Fruit fly (Drosophila melanogaster) whole organism, embryonic: ENCODE results near the gene Spec2.
A peak's percentile ranks its signal among the peaks of the same experiment; 100 is the strongest.

ENCODE experiments used
- CG10654 ChIP-seq: fragments of 200-800 bp; sonication (Bioruptor generic); optimal IDR thresholded peaks from 2 replicates; lab custom pipeline; 2016; ENCODE audit warnings: missing biosample characterization, missing genetic modification characterization
- CG10959 ChIP-seq: fragments of 200-800 bp; sonication (Bioruptor generic); IDR thresholded peaks from 2 replicates; pipeline ENCODE4 v1.3.6; 2022; ENCODE audit warnings: missing biosample characterization, missing genetic modification characterization
- CG11504 ChIP-seq: fragments of 200-800 bp; sonication (Bioruptor generic); optimal IDR thresholded peaks from 3 replicates; lab custom pipeline; 2019; ENCODE audit warnings: missing biosample characterization, mild to moderate bottlenecking, missing genetic modification characterization, moderate library complexity
- CG11696 ChIP-seq: fragments of 200-800 bp; sonication (Bioruptor generic); IDR thresholded peaks from 2 replicates; pipeline ENCODE4 v1.3.6; 2022; ENCODE audit warnings: missing biosample characterization, missing genetic modification characterization
- CG12155 ChIP-seq: fragments of 200-800 bp; sonication (Bioruptor generic); optimal IDR thresholded peaks from 3 replicates; lab custom pipeline; 2016; ENCODE audit warnings: missing biosample characterization, missing genetic modification characterization
- CG12659 ChIP-seq: fragments of 200-800 bp; sonication (Bioruptor generic); optimal IDR thresholded peaks from 3 replicates; lab custom pipeline; 2017; ENCODE audit warnings: mild to moderate bottlenecking, missing biosample characterization, missing genetic modification reagents, missing genetic modification characterization
- CG12744 ChIP-seq: fragments of 200-800 bp; sonication (Bioruptor generic); optimal IDR thresholded peaks from 2 replicates; lab custom pipeline; 2016; ENCODE audit warnings: missing biosample characterization, missing genetic modification characterization
- CG18262 ChIP-seq: fragments of 200-800 bp; optimal IDR thresholded peaks from 3 replicates; lab custom pipeline; 2019; ENCODE audit warnings: missing biosample characterization, mild to moderate bottlenecking, missing genetic modification characterization, moderate library complexity
- CG2678 ChIP-seq: fragments of 200-800 bp; sonication (Bioruptor generic); optimal IDR thresholded peaks from 3 replicates; lab custom pipeline; 2019; ENCODE audit warnings: missing biosample characterization, mild to moderate bottlenecking, missing genetic modification characterization, moderate library complexity
- CG2712 ChIP-seq: fragments of 200-800 bp; optimal IDR thresholded peaks from 3 replicates; lab custom pipeline; 2019; ENCODE audit warnings: missing biosample characterization, mild to moderate bottlenecking, missing genetic modification characterization, moderate library complexity
- CG2889 ChIP-seq: fragments of 200-800 bp; sonication (Bioruptor generic); IDR thresholded peaks from 3 replicates; pipeline ENCODE4 v1.3.6; 2022; ENCODE audit warnings: missing biosample characterization, missing genetic modification characterization
- CG30020 ChIP-seq: fragments of 200-800 bp; optimal IDR thresholded peaks from 2 replicates; lab custom pipeline; 2019; ENCODE audit warnings: missing biosample characterization, mild to moderate bottlenecking, missing genetic modification characterization, moderate library complexity
- CG30403 ChIP-seq: fragments of 200-800 bp; sonication (Bioruptor generic); optimal IDR thresholded peaks from 3 replicates; lab custom pipeline; 2016; ENCODE audit warnings: missing biosample characterization, missing genetic modification characterization
- CG31365 ChIP-seq: fragments of 200-800 bp; sonication (Bioruptor generic); optimal IDR thresholded peaks from 2 replicates; lab custom pipeline; 2018; ENCODE audit warnings: missing biosample characterization, mild to moderate bottlenecking, missing genetic modification characterization
- CG31441 ChIP-seq: fragments of 200-800 bp; sonication (Bioruptor generic); IDR thresholded peaks from 2 replicates; pipeline ENCODE4 v1.3.6; 2022; ENCODE audit warnings: missing biosample characterization, missing genetic modification characterization
- CG34422 ChIP-seq: fragments of 200-800 bp; sonication (Bioruptor generic); IDR thresholded peaks from 3 replicates; pipeline ENCODE4 v1.3.6; 2022; ENCODE audit warnings: missing biosample characterization, missing genetic modification characterization
- CG3726 ChIP-seq: fragments of 200-800 bp; sonication (Bioruptor generic); IDR thresholded peaks from 3 replicates; pipeline ENCODE4, ENCODE4 v1.3.6; 2022; ENCODE audit warnings: missing biosample characterization, missing genetic modification characterization
- CG42726 ChIP-seq: fragments of 200-800 bp; sonication (Bioruptor generic); IDR thresholded peaks from 2 replicates; pipeline ENCODE4 v1.3.6; 2022; ENCODE audit warnings: missing biosample characterization, missing genetic modification characterization; ENCODE audit not compliant: partially characterized antibody
- CG4424 ChIP-seq: fragments of 200-800 bp; sonication (Bioruptor generic); optimal IDR thresholded peaks from 3 replicates; lab custom pipeline; 2016; ENCODE audit warnings: missing biosample characterization, missing genetic modification characterization
- CG6254 ChIP-seq: fragments of 200-800 bp; sonication (Bioruptor generic); optimal IDR thresholded peaks from 3 replicates; lab custom pipeline; 2017; ENCODE audit warnings: mild to moderate bottlenecking, missing biosample characterization, missing genetic modification reagents, missing genetic modification characterization
- CG6791 ChIP-seq: fragments of 200-800 bp; sonication (Bioruptor generic); IDR thresholded peaks from 3 replicates; pipeline ENCODE4 v1.3.6; 2022; ENCODE audit warnings: missing biosample characterization, missing genetic modification characterization; ENCODE audit not compliant: partially characterized antibody
- CG8944 ChIP-seq: fragments of 200-800 bp; sonication (Bioruptor generic); optimal IDR thresholded peaks from 3 replicates; lab custom pipeline; 2016; ENCODE audit warnings: missing biosample characterization, missing genetic modification characterization
- Dll ChIP-seq: fragments of 200-800 bp; sonication (Bioruptor generic); IDR thresholded peaks from 4 replicates; pipeline ENCODE4 v1.3.6; 2022; ENCODE audit warnings: missing biosample characterization, missing genetic modification characterization; ENCODE audit not compliant: partially characterized antibody
- H15 ChIP-seq: fragments of 200-800 bp; sonication (Bioruptor generic); IDR thresholded peaks from 3 replicates; pipeline ENCODE4 v1.3.6; 2022; ENCODE audit warnings: missing biosample characterization, missing genetic modification characterization
- HmgZ ChIP-seq: fragments of 200-800 bp; sonication (Bioruptor generic); optimal IDR thresholded peaks from 2 replicates; lab custom pipeline; 2018; ENCODE audit warnings: missing biosample characterization, mild to moderate bottlenecking, missing genetic modification characterization
- Hr39 ChIP-seq: fragments of >200 bp; optimal IDR thresholded peaks from 2 replicates; lab custom pipeline; 2017
- Kr ChIP-seq: fragments of 200-800 bp; sonication (Bioruptor generic); optimal IDR thresholded peaks from 2 replicates; lab custom pipeline; 2017; ENCODE audit warnings: missing biosample characterization, mild to moderate bottlenecking, missing genetic modification characterization
- Lpt ChIP-seq: fragments of >200 bp; optimal IDR thresholded peaks from 2 replicates; lab custom pipeline; 2018; ENCODE audit warnings: missing biosample characterization, missing genetic modification characterization
- NC2β ChIP-seq: fragments of 200-800 bp; sonication (Bioruptor generic); optimal IDR thresholded peaks from 2 replicates; lab custom pipeline; 2016; ENCODE audit warnings: missing biosample characterization, missing genetic modification characterization
- Nf-YB ChIP-seq: fragments of 200-800 bp; sonication (Bioruptor generic); optimal IDR thresholded peaks from 3 replicates; lab custom pipeline; 2019; ENCODE audit warnings: missing biosample characterization, mild to moderate bottlenecking, missing genetic modification characterization, moderate library complexity
- Poxn ChIP-seq: fragments of 200-800 bp; sonication (Bioruptor generic); IDR thresholded peaks from 2 replicates; pipeline ENCODE4 v1.3.6; 2022; ENCODE audit warnings: missing biosample characterization, missing genetic modification characterization
- Rx ChIP-seq: fragments of 200-800 bp; sonication (Bioruptor generic); IDR thresholded peaks from 2 replicates; pipeline ENCODE4 v1.3.6; 2022; ENCODE audit warnings: missing biosample characterization, missing genetic modification characterization
- Taf1 ChIP-seq: fragments of 200-800 bp; sonication (Bioruptor generic); IDR thresholded peaks from 2 replicates; pipeline ENCODE4 v1.3.6; 2022; ENCODE audit warnings: missing biosample characterization, missing genetic modification characterization
- ase ChIP-seq: fragments of 200-800 bp; sonication (Bioruptor generic); IDR thresholded peaks from 3 replicates; pipeline ENCODE4 v1.3.6; 2022; ENCODE audit warnings: missing biosample characterization, missing genetic modification characterization
- bsh ChIP-seq, 2 experiments: fragments of 200-800 bp; sonication (Bioruptor generic); optimal IDR thresholded peaks; 2 replicates each; lab custom pipeline; 2017 to 2018; ENCODE audit warnings: mild to moderate bottlenecking in 2 of 2, missing biosample characterization in 2 of 2, missing genetic modification characterization in 2 of 2, moderate library complexity in 1 of 2
- cato ChIP-seq: fragments of 200-800 bp; sonication (Bioruptor generic); optimal IDR thresholded peaks from 2 replicates; lab custom pipeline; 2016; ENCODE audit warnings: missing biosample characterization, missing genetic modification characterization, borderline replicate concordance
- caup ChIP-seq: fragments of 200-800 bp; sonication (Bioruptor generic); optimal IDR thresholded peaks from 3 replicates; lab custom pipeline; 2017; ENCODE audit warnings: missing biosample characterization, mild to moderate bottlenecking, missing genetic modification characterization, moderate library complexity; ENCODE audit not compliant: severe bottlenecking
- chif ChIP-seq, 2 experiments: fragments of 200-800 bp; sonication (Bioruptor generic); optimal IDR thresholded peaks; 3 replicates each; lab custom pipeline; 2016; ENCODE audit warnings: missing biosample characterization in 2 of 2, missing genetic modification characterization in 2 of 2
- crp ChIP-seq, 2 experiments: fragments of 200-800 bp; sonication (Bioruptor generic); optimal IDR thresholded peaks; 2 replicates in 1 of 2; 3 replicates in 1 of 2; lab custom pipeline; 2017; ENCODE audit warnings: missing biosample characterization in 2 of 2, missing genetic modification characterization in 2 of 2, mild to moderate bottlenecking in 1 of 2, moderate library complexity in 1 of 2
- ems ChIP-seq: fragments of 200-800 bp; sonication (Bioruptor generic); optimal IDR thresholded peaks from 3 replicates; lab custom pipeline; 2016; ENCODE audit warnings: missing biosample characterization, missing genetic modification characterization
- en ChIP-seq: fragments of 200-800 bp; sonication (Bioruptor generic); optimal IDR thresholded peaks from 2 replicates; lab custom pipeline; 2016; ENCODE audit warnings: missing biosample characterization, missing genetic modification characterization
- fd96Cb ChIP-seq: fragments of 200-800 bp; sonication (Bioruptor generic); optimal IDR thresholded peaks from 2 replicates; lab custom pipeline; 2018; ENCODE audit warnings: missing biosample characterization, mild to moderate bottlenecking, missing genetic modification characterization, moderate library complexity
- fu2 ChIP-seq: fragments of 200-800 bp; sonication (Bioruptor generic); optimal IDR thresholded peaks from 2 replicates; lab custom pipeline; 2016; ENCODE audit warnings: missing biosample characterization, missing genetic modification characterization
- hbn ChIP-seq: fragments of 200-800 bp; sonication (Bioruptor generic); IDR thresholded peaks from 2 replicates; pipeline ENCODE4 v1.3.6; 2022; ENCODE audit warnings: missing biosample characterization, missing genetic modification characterization; ENCODE audit not compliant: partially characterized antibody
- mam ChIP-seq: fragments of 200-800 bp; sonication (Bioruptor generic); optimal IDR thresholded peaks from 3 replicates; lab custom pipeline; 2016; ENCODE audit warnings: missing biosample characterization, missing genetic modification characterization
- nerfin-1 ChIP-seq: fragments of 200-800 bp; sonication (Bioruptor generic); optimal IDR thresholded peaks from 3 replicates; lab custom pipeline; 2019; ENCODE audit warnings: missing biosample characterization, mild to moderate bottlenecking, missing genetic modification characterization, moderate library complexity
- tgo ChIP-seq: fragments of 200-800 bp; sonication (Bioruptor generic); IDR thresholded peaks from 3 replicates; pipeline ENCODE4 v1.3.6; 2022; ENCODE audit warnings: missing biosample characterization, missing genetic modification characterization
- trem ChIP-seq: fragments of 200-800 bp; optimal IDR thresholded peaks from 3 replicates; lab custom pipeline; 2019; ENCODE audit warnings: missing biosample characterization, mild to moderate bottlenecking, missing genetic modification characterization, moderate library complexity
- tup ChIP-seq: fragments of 200-800 bp; sonication (Bioruptor generic); optimal IDR thresholded peaks from 2 replicates; lab custom pipeline; 2016; ENCODE audit warnings: missing biosample characterization, mild to moderate bottlenecking, missing genetic modification characterization, moderate library complexity
- wor ChIP-seq: fragments of 200-800 bp; sonication (Bioruptor generic); IDR thresholded peaks from 2 replicates; pipeline ENCODE4 v1.3.6; 2022; ENCODE audit warnings: missing biosample characterization, missing genetic modification characterization

Spec2 gene

DNA sequence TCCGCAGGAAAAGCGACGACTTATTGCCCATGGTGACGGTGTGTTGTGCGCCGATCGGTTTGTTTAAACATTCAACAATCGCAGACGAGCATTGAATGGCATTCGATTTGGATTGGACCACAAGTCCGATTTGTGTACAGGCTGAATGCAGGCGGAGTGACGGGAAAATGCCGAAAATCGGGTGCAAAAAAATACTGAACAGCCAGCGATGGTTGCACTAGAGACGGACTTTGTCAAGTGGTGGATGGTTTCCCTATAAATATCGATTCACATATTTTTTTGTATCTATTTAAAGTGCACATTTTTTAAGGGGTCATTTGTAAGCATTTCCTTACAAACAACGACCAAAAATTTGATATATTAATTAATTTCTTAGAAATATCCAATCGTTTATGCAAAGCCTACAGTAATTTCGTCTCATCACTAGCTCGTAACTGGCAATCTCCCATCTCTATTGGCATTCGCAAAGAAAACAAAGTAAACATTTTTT, 30.8 kb upstream of the Spec2 start, which contains the start of the genes elm and MED27 (continued):
- TF ChIP-seq CG4424 (GFP tag; lab: Kevin White, UChicago): peak; percentile 95
- TF ChIP-seq en (GFP tag; lab: Kevin White, UChicago): peak; percentile 74
- TF ChIP-seq CG2712 (tag; lab: Kevin White, UChicago): peak; percentile 95
- TF ChIP-seq chif (GFP tag; optimal IDR thresholded peaks at IDR 0.05; lab: Kevin White, UChicago): peak; percentile 92 to 95
- TF ChIP-seq CG12659 (GFP tag; lab: Kevin White, UChicago): peak; percentile 97
- TF ChIP-seq crp (GFP tag; optimal IDR thresholded peaks at IDR 0.05; lab: Kevin White, UChicago): peak in 1 of 2 experiments; percentile 63
- TF ChIP-seq CG18262 (tag; lab: Kevin White, UChicago): peak; percentile 89
- peak; percentile 88 for TF ChIP-seq fd96Cb (tag; lab: Kevin White, UChicago)
- peak; percentile 91 for TF ChIP-seq cato (GFP tag; lab: Kevin White, UChicago)
- TF ChIP-seq CG10959 (GFP tag; lab: Robert Waterston, UW): peak; percentile 86
- peak; percentile 95 for TF ChIP-seq CG8944 (GFP tag; lab: Kevin White, UChicago)
- TF ChIP-seq tgo: peak; percentile 94
- TF ChIP-seq HmgZ (tag; lab: Kevin White, UChicago): peak; percentile 95
- peak; percentile 85 for TF ChIP-seq CG30020 (tag; lab: Kevin White, UChicago)
- peak; percentile 77 for TF ChIP-seq Nf-YB (GFP tag; lab: Kevin White, UChicago)
- TF ChIP-seq tup: peak; percentile 73
- TF ChIP-seq CG2889: peak; percentile 90
- TF ChIP-seq ase (GFP tag; lab: Robert Waterston, UW): peak; percentile 88
- TF ChIP-seq NC2β (GFP tag; lab: Kevin White, UChicago): peak; percentile 91
- TF ChIP-seq CG31365: no peak
- TF ChIP-seq CG12744: peak; percentile 86
- TF ChIP-seq CG6791 (GFP tag; lab: Robert Waterston, UW): peak; percentile 85
- peak; percentile 93 for TF ChIP-seq CG10654 (GFP tag; lab: Kevin White, UChicago)
- peak; percentile 91 for TF ChIP-seq fu2 (GFP tag; lab: Kevin White, UChicago)
- TF ChIP-seq Dll (GFP tag; lab: Robert Waterston, UW): peak; percentile 98
- no peak for TF ChIP-seq Lpt
- peak; percentile 96 for TF ChIP-seq mam
- TF ChIP-seq bsh (GFP tag; optimal IDR thresholded peaks at IDR 0.05; lab: Kevin White, UChicago): peak; percentile 23 to 92
- peak; percentile 94 for TF ChIP-seq ems (GFP tag; lab: Kevin White, UChicago)
- peak; percentile 92 for TF ChIP-seq hbn
- TF ChIP-seq CG3726 (GFP tag; lab: Robert Waterston, UW): peak; percentile 86; the same call in 2 of the 3 replicates
- peak; percentile 93 for TF ChIP-seq CG2678 (tag; lab: Kevin White, UChicago)
- TF ChIP-seq CG34422: peak; percentile 95
- TF ChIP-seq CG6254: peak; percentile 53
- TF ChIP-seq Hr39: no peak
- peak; percentile 84 for TF ChIP-seq nerfin-1 (tag; lab: Kevin White, UChicago)
- TF ChIP-seq Kr (GFP tag; lab: Kevin White, UChicago): no peak
- TF ChIP-seq CG42726: peak; percentile 60; the same call in 1 of the 2 replicates
- TF ChIP-seq H15 (GFP tag; lab: Robert Waterston, UW): peak; percentile 93
- peak; percentile 87 for TF ChIP-seq Rx
- TF ChIP-seq CG31441 (GFP tag; lab: Robert Waterston, UW): peak; percentile 90
- peak; percentile 87 for TF ChIP-seq caup (GFP tag; lab: Kevin White, UChicago)
- TF ChIP-seq CG11696 (GFP tag; lab: Robert Waterston, UW): peak; percentile 74
- TF ChIP-seq wor (GFP tag; lab: Robert Waterston, UW): peak; percentile 89
- TF ChIP-seq Taf1 (GFP tag; lab: Robert Waterston, UW): peak; percentile 90
- TF ChIP-seq CG12155: peak; percentile 94
- peak; percentile 69; the same call in 1 of the 2 replicates for TF ChIP-seq Poxn
- peak; percentile 98 for TF ChIP-seq CG30403 (GFP tag; lab: Kevin White, UChicago)
- TF ChIP-seq CG11504: peak; percentile 89
- peak; percentile 90 for TF ChIP-seq trem (tag; lab: Kevin White, UChicago)
